Worm (Caenorhabditis elegans) whole organism, late embryonic: ENCODE data around the gene vpat-1.

ENCODE experiments used
- C38D4.7 ChIP-seq: fragments of 200-800 bp; sonication (Bioruptor generic); optimal IDR thresholded peaks from 2 replicates; lab custom pipeline; 2018; ENCODE audit warnings: mild to moderate bottlenecking, missing genetic modification characterization, moderate library complexity, missing compliant biosample characterization
- K02D7.2 ChIP-seq: sonication (generic microtip); optimal IDR thresholded peaks from 2 replicates; lab custom pipeline; 2017; ENCODE audit warnings: mild to moderate bottlenecking, missing genetic modification characterization, missing compliant biosample characterization
- T23F11.4 ChIP-seq: fragments of 200-800 bp; sonication (Bioruptor generic); optimal IDR thresholded peaks from 2 replicates; lab custom pipeline; 2018; ENCODE audit warnings: mild to moderate bottlenecking, missing genetic modification characterization, missing compliant biosample characterization
- Y22D7AL.16 ChIP-seq: sonication (generic microtip); optimal IDR thresholded peaks from 2 replicates; lab custom pipeline; 2016; ENCODE audit warnings: missing genetic modification characterization, missing compliant biosample characterization
- ahr-1 ChIP-seq: sonication (generic microtip); optimal IDR thresholded peaks from 2 replicates; lab custom pipeline; 2016; ENCODE audit warnings: missing genetic modification characterization, missing compliant biosample characterization
- ceh-14 ChIP-seq: sonication (generic microtip); optimal IDR thresholded peaks from 2 replicates; lab custom pipeline; 2016; ENCODE audit warnings: missing genotype, missing genetic modification characterization, missing compliant biosample characterization
- ceh-18 ChIP-seq: sonication (generic microtip); optimal IDR thresholded peaks from 2 replicates; lab custom pipeline; 2016; ENCODE audit warnings: missing genetic modification characterization, missing compliant biosample characterization
- ceh-19 ChIP-seq: fragments of 200-800 bp; sonication (Bioruptor generic); optimal IDR thresholded peaks from 2 replicates; lab custom pipeline; 2018; ENCODE audit warnings: mild to moderate bottlenecking, missing genetic modification characterization, missing compliant biosample characterization
- ceh-22 ChIP-seq: sonication (generic microtip); optimal IDR thresholded peaks from 2 replicates; lab custom pipeline; 2017; ENCODE audit warnings: missing biosample characterization, missing genetic modification characterization
- ceh-24 ChIP-seq: sonication (generic microtip); optimal IDR thresholded peaks from 2 replicates; lab custom pipeline; 2016; ENCODE audit warnings: mild to moderate bottlenecking, missing genetic modification characterization, missing compliant biosample characterization
- ceh-30 ChIP-seq: fragments of 150-350 bp; optimal IDR thresholded peaks from 2 replicates; lab custom pipeline; 2014; ENCODE audit warnings: missing biosample characterization, missing genetic modification characterization
- ceh-31 ChIP-seq: sonication (generic microtip); optimal IDR thresholded peaks from 2 replicates; lab custom pipeline; 2016; ENCODE audit warnings: missing genetic modification characterization, missing compliant biosample characterization
- ceh-34 ChIP-seq: sonication (generic microtip); optimal IDR thresholded peaks from 2 replicates; lab custom pipeline; 2016; ENCODE audit warnings: mild to moderate bottlenecking, missing genetic modification characterization, missing compliant biosample characterization
- ceh-45 ChIP-seq: fragments of 200-800 bp; sonication (Bioruptor generic); IDR thresholded peaks from 2 replicates; pipeline ENCODE4 v1.3.6; 2022; ENCODE audit warnings: missing genetic modification reagents, missing genetic modification characterization, missing compliant biosample characterization
- ceh-48 ChIP-seq: sonication (generic microtip); optimal IDR thresholded peaks from 2 replicates; lab custom pipeline; 2016; ENCODE audit warnings: missing genetic modification characterization, inconsistent platforms, missing compliant biosample characterization
- ceh-9 ChIP-seq: sonication (generic microtip); optimal IDR thresholded peaks from 2 replicates; lab custom pipeline; 2016; ENCODE audit warnings: mild to moderate bottlenecking, missing genetic modification characterization, inconsistent platforms, missing compliant biosample characterization
- dmd-4 ChIP-seq: sonication (generic microtip); optimal IDR thresholded peaks from 2 replicates; lab custom pipeline; 2016; ENCODE audit warnings: borderline replicate concordance, missing genetic modification characterization, missing compliant biosample characterization
- elt-4 ChIP-seq: sonication (generic microtip); optimal IDR thresholded peaks from 2 replicates; lab custom pipeline; 2016; ENCODE audit warnings: missing genetic modification characterization, missing compliant biosample characterization
- ets-4 ChIP-seq: sonication (generic microtip); optimal IDR thresholded peaks from 2 replicates; lab custom pipeline; 2016; ENCODE audit warnings: missing genetic modification characterization, missing compliant biosample characterization
- eyg-1 ChIP-seq: sonication (generic microtip); optimal IDR thresholded peaks from 2 replicates; lab custom pipeline; 2016; ENCODE audit warnings: missing genotype, missing genetic modification characterization, missing compliant biosample characterization
- fax-1 ChIP-seq: sonication (generic microtip); optimal IDR thresholded peaks from 2 replicates; lab custom pipeline; 2016; ENCODE audit warnings: missing genotype, missing genetic modification characterization, missing compliant biosample characterization
- fkh-10 ChIP-seq: fragments of 150-350 bp; optimal IDR thresholded peaks from 2 replicates; lab custom pipeline; 2014; ENCODE audit warnings: missing biosample characterization, missing genetic modification reagents, missing genetic modification characterization
- hlh-13 ChIP-seq: fragments of 200-800 bp; sonication (Bioruptor generic); optimal IDR thresholded peaks from 2 replicates; lab custom pipeline; 2018; ENCODE audit warnings: mild to moderate bottlenecking, missing genetic modification characterization, missing compliant biosample characterization
- hlh-15 ChIP-seq: sonication (generic microtip); optimal IDR thresholded peaks from 2 replicates; lab custom pipeline; 2016; ENCODE audit warnings: missing genetic modification characterization, missing compliant biosample characterization
- hlh-6 ChIP-seq: sonication (generic microtip); optimal IDR thresholded peaks from 2 replicates; lab custom pipeline; 2016; ENCODE audit warnings: missing genotype, missing genetic modification characterization, missing compliant biosample characterization
- hlh-8 ChIP-seq: sonication (generic microtip); optimal IDR thresholded peaks from 2 replicates; lab custom pipeline; 2016; ENCODE audit warnings: missing genotype, missing genetic modification characterization, missing compliant biosample characterization
- lin-11 ChIP-seq: fragments of 200-800 bp; sonication (Bioruptor generic); optimal IDR thresholded peaks from 2 replicates; lab custom pipeline; 2018; ENCODE audit warnings: mild to moderate bottlenecking, missing genetic modification characterization, missing compliant biosample characterization
- madf-2 ChIP-seq: sonication (generic microtip); optimal IDR thresholded peaks from 2 replicates; lab custom pipeline; 2017; ENCODE audit warnings: missing genetic modification characterization, missing compliant biosample characterization
- mec-3 ChIP-seq: sonication (generic microtip); optimal IDR thresholded peaks from 2 replicates; lab custom pipeline; 2016; ENCODE audit warnings: borderline replicate concordance, missing genetic modification characterization, missing compliant biosample characterization
- nfya-1 ChIP-seq: sonication (generic microtip); optimal IDR thresholded peaks from 2 replicates; lab custom pipeline; 2017; ENCODE audit warnings: missing genetic modification characterization, mild to moderate bottlenecking, missing compliant biosample characterization, antibody characterized with exemption, moderate library complexity
- pat-9 ChIP-seq: fragments of 200-800 bp; sonication (Bioruptor generic); optimal IDR thresholded peaks from 2 replicates; lab custom pipeline; 2018; ENCODE audit warnings: mild to moderate bottlenecking, missing genetic modification characterization, moderate library complexity, missing compliant biosample characterization
- pha-2 ChIP-seq: sonication (generic microtip); optimal IDR thresholded peaks from 2 replicates; lab custom pipeline; 2017; ENCODE audit warnings: mild to moderate bottlenecking, missing genetic modification characterization, missing compliant biosample characterization
- pqm-1 ChIP-seq: sonication (generic microtip); optimal IDR thresholded peaks from 2 replicates; lab custom pipeline; 2016; ENCODE audit warnings: missing genetic modification characterization, missing compliant biosample characterization
- sdc-2 ChIP-seq: sonication (generic microtip); optimal IDR thresholded peaks from 2 replicates; lab custom pipeline; 2016; ENCODE audit warnings: missing genotype, missing genetic modification characterization, missing compliant biosample characterization
- sox-2 ChIP-seq: fragments of 200-800 bp; sonication (Bioruptor generic); IDR thresholded peaks from 2 replicates; pipeline ENCODE4 v1.3.6; 2022; ENCODE audit warnings: missing genetic modification reagents, missing genetic modification characterization, missing compliant biosample characterization
- sox-4 ChIP-seq: sonication (generic microtip); optimal IDR thresholded peaks from 2 replicates; lab custom pipeline; 2017; ENCODE audit warnings: mild to moderate bottlenecking, missing genetic modification characterization, inconsistent platforms, missing compliant biosample characterization
- unc-55 ChIP-seq: sonication (generic microtip); optimal IDR thresholded peaks from 2 replicates; lab custom pipeline; 2017; ENCODE audit warnings: missing biosample characterization, missing genetic modification reagents, missing genetic modification characterization
- zip-5 ChIP-seq: sonication (generic microtip); optimal IDR thresholded peaks from 2 replicates; lab custom pipeline; 2016; ENCODE audit warnings: missing genetic modification characterization, missing compliant biosample characterization
- ztf-16 ChIP-seq: sonication (generic microtip); optimal IDR thresholded peaks from 2 replicates; lab custom pipeline; 2017; ENCODE audit warnings: missing genetic modification characterization, missing compliant biosample characterization

The vpat-1 gene

DNA sequence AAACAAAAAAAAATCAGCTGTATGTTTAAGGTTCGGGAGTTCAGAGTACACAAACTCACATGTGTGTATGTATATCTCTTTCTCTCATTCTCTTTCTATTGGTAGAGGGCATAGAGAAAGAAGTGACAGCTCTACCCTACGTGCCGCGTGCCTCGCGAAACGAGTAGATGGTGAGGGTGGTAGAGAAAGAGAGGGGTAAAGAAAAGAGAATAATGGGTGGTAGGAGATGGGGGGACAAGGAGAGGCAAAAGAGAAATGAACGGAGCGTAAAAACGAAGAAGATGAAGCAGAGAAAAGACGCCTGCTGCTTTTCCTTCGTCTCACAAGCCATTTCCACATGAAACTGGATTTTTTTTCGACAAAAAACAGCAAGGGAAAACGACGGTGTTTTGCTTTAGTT, 47.1 kb upstream of the vpat-1 start (continued):
- TF ChIP-seq ets-4 (tag; lab: Kevin White, UChicago) (peak; percentile 64), madf-2 (tag; lab: Kevin White, UChicago) (peak; percentile 63), hlh-8 (tag; lab: Kevin White, UChicago) (peak; percentile 86), ceh-45 (GFP tag; lab: Robert Waterston, UW) (no peak), pha-2 (tag; lab: Kevin White, UChicago) (no peak), hlh-6 (tag; lab: Kevin White, UChicago) (peak; percentile 71)

DNA sequence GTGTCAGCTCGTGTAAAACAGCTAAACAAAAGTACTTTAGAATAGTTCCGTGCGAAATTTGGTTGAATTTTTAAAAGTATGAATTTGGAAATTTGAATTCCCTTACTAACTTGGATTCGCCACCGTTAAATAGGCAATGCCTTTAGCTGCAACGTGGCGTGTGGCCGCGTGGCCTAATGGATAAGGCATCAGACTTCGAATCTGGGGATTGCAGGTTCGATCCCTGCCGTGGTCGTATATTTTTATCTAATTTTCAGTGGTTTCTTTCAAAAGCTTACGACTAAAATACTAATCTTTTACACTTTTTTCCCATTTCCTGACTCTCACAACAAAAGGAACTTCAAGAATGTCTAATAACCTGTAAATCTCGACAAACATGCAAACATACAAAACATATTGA, 43.7 kb upstream of the vpat-1 start:
- TF ChIP-seq ceh-30 (no peak), unc-55 (no peak), ceh-14 (tag; lab: Kevin White, UChicago) (no peak), dmd-4 (tag; lab: Kevin White, UChicago) (no peak), ceh-19 (GFP tag; lab: Kevin White, UChicago) (no peak), nfya-1 (no peak), lin-11 (tag; lab: Kevin White, UChicago) (no peak)

DNA sequence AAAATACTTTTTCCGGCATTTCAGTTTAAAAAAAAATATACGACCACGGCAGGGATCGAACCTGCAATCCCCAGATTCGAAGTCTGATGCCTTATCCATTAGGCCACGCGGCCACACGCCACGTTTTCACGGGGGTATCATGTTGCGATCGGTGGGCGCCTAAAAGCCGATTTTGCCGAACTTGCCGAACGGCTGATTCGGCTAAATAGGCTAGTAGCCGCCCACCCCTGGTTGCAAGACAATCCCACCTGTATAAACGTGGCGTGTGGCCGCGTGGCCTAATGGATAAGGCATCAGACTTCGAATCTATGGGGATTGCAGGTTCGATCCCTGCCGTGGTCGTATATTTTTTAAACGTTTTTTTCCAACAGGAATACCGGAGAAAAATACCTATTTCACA, 43.1 kb upstream of the vpat-1 start:
- TF ChIP-seq pqm-1 (no peak), Y22D7AL.16 (tag; lab: Kevin White, UChicago) (no peak), sox-4 (no peak), C38D4.7 (GFP tag; lab: Kevin White, UChicago) (no peak), ceh-30 (no peak), hlh-8 (tag; lab: Kevin White, UChicago) (no peak), T23F11.4 (GFP tag; lab: Kevin White, UChicago) (no peak), ceh-18 (tag; lab: Kevin White, UChicago) (no peak), ceh-24 (no peak), eyg-1 (tag; lab: Kevin White, UChicago) (no peak), dmd-4 (tag; lab: Kevin White, UChicago) (no peak), ahr-1 (no peak), ceh-9 (no peak)

ce11 chrX:1088048-1088447, 42.0 kb upstream of the vpat-1 start, which contains the start of gene rei-2:
TSS of gene rei-2 (minus strand) at chrX:1088148.
- TF ChIP-seq zip-5 (tag; lab: Kevin White, UChicago) (no peak), ceh-22 (tag; lab: Kevin White, UChicago) (no peak), ceh-34 (tag; lab: Kevin White, UChicago) (no peak)

ce11 chrX:1086406-1086897, 40.4 kb upstream of the vpat-1 start:
- peak; percentile 35 for TF ChIP-seq hlh-8 (tag; lab: Kevin White, UChicago)
- no peak for TF ChIP-seq ceh-22 (tag; lab: Kevin White, UChicago)

ce11 chrX:1085000-1085399, 39.0 kb upstream of the vpat-1 start:
- no peak for TF ChIP-seq elt-4 (tag; lab: Kevin White, UChicago)
- no peak for TF ChIP-seq hlh-15 (tag; lab: Kevin White, UChicago)
- TF ChIP-seq fax-1 (tag; lab: Kevin White, UChicago): no peak
- no peak for TF ChIP-seq madf-2 (tag; lab: Kevin White, UChicago)
- TF ChIP-seq unc-55: no peak
- TF ChIP-seq pat-9 (tag; lab: Kevin White, UChicago): no peak
- TF ChIP-seq hlh-13: no peak
- TF ChIP-seq ceh-14 (tag; lab: Kevin White, UChicago): no peak
- TF ChIP-seq ceh-48: no peak
- no peak for TF ChIP-seq sox-2 (GFP tag; lab: Robert Waterston, UW)
- TF ChIP-seq fkh-10 (GFP tag; lab: Kevin White, UChicago): no peak
- TF ChIP-seq ztf-16 (tag; lab: Kevin White, UChicago): no peak
- TF ChIP-seq K02D7.2 (tag; lab: Kevin White, UChicago): no peak
- no peak for TF ChIP-seq mec-3 (tag; lab: Kevin White, UChicago)
- no peak for TF ChIP-seq sdc-2 (tag; lab: Kevin White, UChicago)
- no peak for TF ChIP-seq ets-4 (tag; lab: Kevin White, UChicago)
- TF ChIP-seq ceh-31 (tag; lab: Kevin White, UChicago): no peak
